Fruit fly (Drosophila melanogaster) whole organism, embryonic: ENCODE measurements around the gene CG12728.

Experiments
- CG10209 ChIP-seq: fragments of 200-800 bp; sonication (Bioruptor generic); optimal IDR thresholded peaks from 3 replicates; lab custom pipeline; 2017; ENCODE audit warnings: missing biosample characterization, mild to moderate bottlenecking, missing genetic modification characterization, missing genetic modification reagents
- CG10462 ChIP-seq: fragments of 200-800 bp; sonication (Bioruptor generic); optimal IDR thresholded peaks from 2 replicates; lab custom pipeline; 2016; ENCODE audit warnings: missing biosample characterization, missing genetic modification characterization
- CG12071 ChIP-seq: fragments of 200-800 bp; sonication (Bioruptor generic); optimal IDR thresholded peaks from 3 replicates; lab custom pipeline; 2018; ENCODE audit warnings: missing biosample characterization, mild to moderate bottlenecking, missing genetic modification characterization
- CG1233 ChIP-seq: fragments of 200-800 bp; sonication (Bioruptor generic); optimal IDR thresholded peaks from 4 replicates; lab custom pipeline; 2018; ENCODE audit warnings: missing biosample characterization, mild to moderate bottlenecking, missing genetic modification characterization
- CG14441 ChIP-seq: fragments of 200-800 bp; sonication (Bioruptor generic); IDR thresholded peaks from 2 replicates; pipeline ENCODE4 v1.3.6; 2022; ENCODE audit warnings: missing biosample characterization, missing genetic modification characterization
- CG1647 ChIP-seq: fragments of 200-800 bp; sonication (Bioruptor generic); optimal IDR thresholded peaks from 3 replicates; lab custom pipeline; 2016; ENCODE audit warnings: missing biosample characterization, missing genetic modification characterization
- CG17361 ChIP-seq: fragments of 200-800 bp; sonication (Bioruptor generic); IDR thresholded peaks from 3 replicates; pipeline ENCODE4 v1.3.6; 2022; ENCODE audit warnings: missing biosample characterization, missing genetic modification characterization
- CG17802 ChIP-seq: fragments of 200-800 bp; sonication (Bioruptor generic); optimal IDR thresholded peaks from 2 replicates; lab custom pipeline; 2018; ENCODE audit warnings: missing biosample characterization, mild to moderate bottlenecking, missing genetic modification characterization, moderate library complexity
- CG2199 ChIP-seq: fragments of 200-800 bp; sonication (Bioruptor generic); IDR thresholded peaks from 3 replicates; pipeline ENCODE4 v1.3.6; 2022; ENCODE audit warnings: missing biosample characterization, missing genetic modification characterization
- CG2889 ChIP-seq: fragments of 200-800 bp; sonication (Bioruptor generic); IDR thresholded peaks from 3 replicates; pipeline ENCODE4 v1.3.6; 2022; ENCODE audit warnings: missing biosample characterization, missing genetic modification characterization
- CG30431 ChIP-seq: fragments of 200-800 bp; sonication (Bioruptor generic); optimal IDR thresholded peaks from 2 replicates; lab custom pipeline; 2017; ENCODE audit warnings: missing biosample characterization, missing genetic modification characterization
- CG31388 ChIP-seq: fragments of 200-800 bp; sonication (Bioruptor generic); optimal IDR thresholded peaks from 2 replicates; lab custom pipeline; 2016; ENCODE audit warnings: missing biosample characterization, missing genetic modification characterization
- CG3407 ChIP-seq: fragments of 200-800 bp; sonication (Bioruptor generic); optimal IDR thresholded peaks from 2 replicates; lab custom pipeline; 2018; ENCODE audit warnings: missing biosample characterization, mild to moderate bottlenecking, missing genetic modification characterization
- CG34376 ChIP-seq: fragments of 200-800 bp; sonication (Bioruptor generic); optimal IDR thresholded peaks from 2 replicates; lab custom pipeline; 2018; ENCODE audit warnings: missing biosample characterization, mild to moderate bottlenecking, missing genetic modification characterization
- CG4282 ChIP-seq: fragments of 200-800 bp; sonication (Bioruptor generic); optimal IDR thresholded peaks from 2 replicates; lab custom pipeline; 2016; ENCODE audit warnings: missing biosample characterization, missing genetic modification characterization
- CG6765 ChIP-seq: fragments of 200-800 bp; sonication (Bioruptor generic); optimal IDR thresholded peaks from 3 replicates; lab custom pipeline; 2017; ENCODE audit warnings: missing biosample characterization, mild to moderate bottlenecking, missing genetic modification characterization
- CG8281 ChIP-seq: fragments of 200-800 bp; sonication (Bioruptor generic); optimal IDR thresholded peaks from 2 replicates; lab custom pipeline; 2018; ENCODE audit warnings: missing biosample characterization, mild to moderate bottlenecking, missing genetic modification characterization, moderate library complexity
- CkIIα-i1 ChIP-seq: fragments of 200-800 bp; sonication (Bioruptor generic); IDR thresholded peaks from 2 replicates; pipeline ENCODE4 v1.3.6; 2022; ENCODE audit warnings: missing biosample characterization, missing genetic modification characterization
- Dbx ChIP-seq: fragments of 200-800 bp; sonication (Bioruptor generic); IDR thresholded peaks from 3 replicates; pipeline ENCODE4 v1.3.6; 2022; ENCODE audit warnings: missing biosample characterization, missing genetic modification characterization
- Dek ChIP-seq: fragments of 200-800 bp; sonication (Bioruptor generic); optimal IDR thresholded peaks from 3 replicates; lab custom pipeline; 2019; ENCODE audit warnings: missing biosample characterization, mild to moderate bottlenecking, missing genetic modification characterization, moderate library complexity
- Doc3 ChIP-seq: fragments of 200-800 bp; sonication (Bioruptor generic); IDR thresholded peaks from 3 replicates; pipeline ENCODE4 v1.3.6; 2022; ENCODE audit warnings: missing biosample characterization, missing genetic modification characterization; ENCODE audit not compliant: partially characterized antibody
- Elba2 ChIP-seq: fragments of 200-800 bp; sonication (Bioruptor generic); optimal IDR thresholded peaks from 3 replicates; lab custom pipeline; 2016; ENCODE audit warnings: missing biosample characterization, missing genetic modification characterization
- Hr39 ChIP-seq: fragments of >200 bp; optimal IDR thresholded peaks from 2 replicates; lab custom pipeline; 2017
- Hr51 ChIP-seq, 2 experiments: fragments of 200-800 bp; sonication (Bioruptor generic); optimal IDR thresholded peaks; 2 replicates in 1 of 2; 3 replicates in 1 of 2; lab custom pipeline; 2016 to 2018; ENCODE audit warnings: missing biosample characterization in 2 of 2, missing genetic modification characterization in 2 of 2, mild to moderate bottlenecking in 1 of 2, moderate library complexity in 1 of 2
- Neu2 ChIP-seq: fragments of 200-800 bp; sonication (Bioruptor generic); optimal IDR thresholded peaks from 3 replicates; lab custom pipeline; 2016; ENCODE audit warnings: missing biosample characterization, missing genetic modification characterization, borderline replicate concordance
- Nf-YA ChIP-seq: fragments of 200-800 bp; sonication (Bioruptor generic); IDR thresholded peaks from 2 replicates; pipeline ENCODE4 v1.3.6; 2022; ENCODE audit warnings: missing biosample characterization, missing genetic modification characterization
- Optix ChIP-seq: fragments of 200-800 bp; sonication (Bioruptor generic); IDR thresholded peaks from 3 replicates; pipeline ENCODE4 v1.3.6; 2022; ENCODE audit warnings: missing biosample characterization, missing genetic modification characterization
- Pdp1 ChIP-seq, 2 experiments: fragments of 200-800 bp; sonication (Bioruptor generic); optimal IDR thresholded peaks; 3 replicates each; lab custom pipeline; 2016; ENCODE audit warnings: missing biosample characterization in 2 of 2, missing genetic modification characterization in 2 of 2, mild to moderate bottlenecking in 1 of 2, moderate library complexity in 1 of 2
- Six4 ChIP-seq: fragments of 200-800 bp; sonication (Bioruptor generic); optimal IDR thresholded peaks from 2 replicates; lab custom pipeline; 2016; ENCODE audit warnings: missing biosample characterization, missing genetic modification characterization
- chinmo ChIP-seq: fragments of 200-800 bp; sonication (Bioruptor generic); IDR thresholded peaks from 4 replicates; pipeline ENCODE4 v1.3.6; 2022; ENCODE audit warnings: missing biosample characterization, missing genetic modification characterization; ENCODE audit not compliant: partially characterized antibody
- crc ChIP-seq: fragments of 200-800 bp; sonication (Bioruptor generic); optimal IDR thresholded peaks from 2 replicates; lab custom pipeline; 2016; ENCODE audit warnings: missing biosample characterization, missing genetic modification characterization
- dmrt11E ChIP-seq: fragments of 200-800 bp; sonication (Bioruptor generic); optimal IDR thresholded peaks from 3 replicates; lab custom pipeline; 2018; ENCODE audit warnings: missing biosample characterization, mild to moderate bottlenecking, missing genetic modification characterization, moderate library complexity
- dpn ChIP-seq, 2 experiments: fragments of 200-800 bp; sonication (Bioruptor generic); optimal IDR thresholded peaks; 3 replicates each; lab custom pipeline; 2016; ENCODE audit warnings: missing biosample characterization in 2 of 2, missing genetic modification characterization in 2 of 2
- fd102C ChIP-seq: fragments of 200-800 bp; sonication (Bioruptor generic); optimal IDR thresholded peaks from 2 replicates; lab custom pipeline; 2018; ENCODE audit warnings: missing biosample characterization, mild to moderate bottlenecking, missing genetic modification characterization, moderate library complexity
- fu2 ChIP-seq: fragments of 200-800 bp; sonication (Bioruptor generic); optimal IDR thresholded peaks from 2 replicates; lab custom pipeline; 2016; ENCODE audit warnings: missing biosample characterization, missing genetic modification characterization
- gcm ChIP-seq: fragments of 200-800 bp; sonication (Bioruptor generic); optimal IDR thresholded peaks from 2 replicates; lab custom pipeline; 2019; ENCODE audit warnings: missing biosample characterization, mild to moderate bottlenecking, missing genetic modification characterization, moderate library complexity
- gro ChIP-seq: fragments of 200-800 bp; sonication (Bioruptor generic); optimal IDR thresholded peaks from 2 replicates; lab custom pipeline; 2016; ENCODE audit warnings: missing biosample characterization, missing genetic modification characterization
- h ChIP-seq: fragments of >200 bp; optimal IDR thresholded peaks from 2 replicates; lab custom pipeline; 2017
- knrl ChIP-seq: fragments of 200-800 bp; sonication (Bioruptor generic); IDR thresholded peaks from 3 replicates; pipeline ENCODE4 v1.3.6; 2022; ENCODE audit warnings: missing biosample characterization, missing genetic modification characterization; ENCODE audit not compliant: partially characterized antibody
- maf-S ChIP-seq: fragments of 200-800 bp; sonication (Bioruptor generic); optimal IDR thresholded peaks from 2 replicates; lab custom pipeline; 2016; ENCODE audit warnings: missing biosample characterization, missing genetic modification characterization
- nmo ChIP-seq: fragments of 200-800 bp; sonication (Bioruptor generic); optimal IDR thresholded peaks from 2 replicates; lab custom pipeline; 2018; ENCODE audit warnings: missing biosample characterization, mild to moderate bottlenecking, missing genetic modification characterization, moderate library complexity
- pb ChIP-seq: fragments of 200-800 bp; sonication (Bioruptor generic); optimal IDR thresholded peaks from 3 replicates; lab custom pipeline; 2016; ENCODE audit warnings: missing biosample characterization, missing genetic modification characterization
- pnt ChIP-seq: fragments of 200-800 bp; sonication (Bioruptor generic); optimal IDR thresholded peaks from 3 replicates; lab custom pipeline; 2016; ENCODE audit warnings: missing biosample characterization, missing genetic modification characterization
- ranshi ChIP-seq: fragments of 200-800 bp; sonication (Bioruptor generic); IDR thresholded peaks from 2 replicates; pipeline ENCODE4 v1.3.6; 2022; ENCODE audit warnings: missing biosample characterization, missing genetic modification characterization
- sc ChIP-seq, 3 experiments: fragments of >200 bp in 2 of 3; fragments of 200-800 bp in 1 of 3; sonication (Bioruptor generic) in 1 of 3; optimal IDR thresholded peaks; 2 replicates in 2 of 3; 3 replicates in 1 of 3; lab custom pipeline; 2017; ENCODE audit warnings: mild to moderate bottlenecking in 1 of 3, missing biosample characterization in 1 of 3, missing genetic modification characterization in 1 of 3, missing genetic modification reagents in 1 of 3
- slbo ChIP-seq: fragments of 200-800 bp; sonication (Bioruptor generic); IDR thresholded peaks from 2 replicates; pipeline ENCODE4 v1.3.6; 2022; ENCODE audit warnings: missing biosample characterization, missing genetic modification characterization
- sqz ChIP-seq: fragments of 200-800 bp; sonication (Bioruptor generic); optimal IDR thresholded peaks from 3 replicates; lab custom pipeline; 2018; ENCODE audit warnings: missing biosample characterization, mild to moderate bottlenecking, missing genetic modification characterization
- sug ChIP-seq: fragments of 200-800 bp; optimal IDR thresholded peaks from 2 replicates; lab custom pipeline; 2019; ENCODE audit warnings: missing biosample characterization, mild to moderate bottlenecking, missing genetic modification characterization, moderate library complexity
- tup ChIP-seq: fragments of 200-800 bp; sonication (Bioruptor generic); optimal IDR thresholded peaks from 2 replicates; lab custom pipeline; 2016; ENCODE audit warnings: missing biosample characterization, mild to moderate bottlenecking, missing genetic modification characterization, moderate library complexity
- twi ChIP-seq: fragments of 200-800 bp; optimal IDR thresholded peaks from 2 replicates; lab custom pipeline; 2019; ENCODE audit warnings: missing biosample characterization, mild to moderate bottlenecking, missing genetic modification characterization, moderate library complexity
- vfl ChIP-seq: fragments of 200-800 bp; sonication (Bioruptor generic); optimal IDR thresholded peaks from 2 replicates; lab custom pipeline; 2016; ENCODE audit warnings: missing biosample characterization, missing genetic modification characterization

CG12728 gene

DNA sequence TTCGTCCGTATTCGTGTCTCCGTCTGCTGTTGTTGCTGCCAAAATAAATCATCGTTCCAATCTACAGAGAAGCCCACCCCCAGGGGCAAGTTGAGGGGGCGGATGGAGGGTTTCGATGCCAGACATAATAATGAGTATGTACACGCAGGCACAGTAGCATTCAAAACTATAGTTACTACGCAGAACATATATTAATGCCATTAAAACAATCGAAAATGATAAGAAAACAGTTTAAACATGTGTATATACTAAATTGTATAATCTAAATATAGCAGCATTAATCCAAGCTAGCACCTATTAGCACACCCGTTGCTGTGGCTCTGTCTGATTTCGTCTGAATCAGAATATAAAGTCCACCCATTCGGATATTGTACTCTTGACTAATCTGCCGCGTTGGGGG is 38.5 kb downstream of the CG12728 start (continued):
- TF ChIP-seq CG17361 (peak; percentile 65), Pdp1 (GFP tag; optimal IDR thresholded peaks at IDR 0.05; lab: Kevin White, UChicago) (peak; percentile 65 to 80), gro (GFP tag; lab: Kevin White, UChicago) (peak; percentile 64), chinmo (GFP tag; lab: Robert Waterston, UW) (no peak), Optix (peak; percentile 50; the same call in 1 of the 3 replicates), CG12071 (GFP tag; lab: Kevin White, UChicago) (peak; percentile 78), fu2 (GFP tag; lab: Kevin White, UChicago) (peak; percentile 4), Six4 (GFP tag; lab: Kevin White, UChicago) (peak; percentile 34), CG1647 (GFP tag; lab: Kevin White, UChicago) (peak; percentile 15), CG10209 (GFP tag; lab: Kevin White, UChicago) (peak; percentile 66), CG30431 (GFP tag; lab: Kevin White, UChicago) (no peak), h (lab: Kevin White, UChicago) (no peak), tup (peak; percentile 36), Dek (tag; lab: Kevin White, UChicago) (peak; percentile 73), CG4282 (GFP tag; lab: Kevin White, UChicago) (no peak), CG10462 (GFP tag; lab: Kevin White, UChicago) (no peak), CG1233 (GFP tag; lab: Kevin White, UChicago) (peak; percentile 53), ranshi (GFP tag; lab: Robert Waterston, UW) (peak; percentile 81), CkIIα-i1 (GFP tag; lab: Robert Waterston, UW) (no peak), nmo (GFP tag; lab: Kevin White, UChicago) (peak; percentile 70), CG17802 (tag; lab: Kevin White, UChicago) (no peak), CG14441 (GFP tag; lab: Robert Waterston, UW) (peak; percentile 82), Neu2 (GFP tag; lab: Kevin White, UChicago) (no peak), Hr51 (GFP tag; optimal IDR thresholded peaks at IDR 0.05; lab: Kevin White, UChicago) (peak; percentile 6 to 79), sug (tag; lab: Kevin White, UChicago) (peak; percentile 76), Doc3 (GFP tag; lab: Robert Waterston, UW) (no peak), maf-S (GFP tag; lab: Kevin White, UChicago) (peak; percentile 29), sc (optimal IDR thresholded peaks at IDR 0.05; lab: Kevin White, UChicago) (no peak), sc (GFP tag; optimal IDR thresholded peaks at IDR 0.05; lab: Kevin White, UChicago) (peak; percentile 12), vfl (GFP tag; lab: Kevin White, UChicago) (peak; percentile 15), sqz (peak; percentile 16), fd102C (GFP tag; lab: Kevin White, UChicago) (no peak), CG31388 (GFP tag; lab: Kevin White, UChicago) (no peak), crc (GFP tag; lab: Kevin White, UChicago) (peak; percentile 31), CG2199 (no peak), CG8281 (peak; percentile 46), CG2889 (GFP tag; lab: Robert Waterston, UW) (peak; percentile 72; the same call in 2 of the 3 replicates), dmrt11E (tag; lab: Kevin White, UChicago) (peak; percentile 5), Elba2 (GFP tag; lab: Kevin White, UChicago) (no peak), pb (GFP tag; lab: Kevin White, UChicago) (no peak), slbo (GFP tag; lab: Robert Waterston, UW) (peak; percentile 89), Dbx (GFP tag; lab: Robert Waterston, UW) (peak; percentile 89), CG6765 (GFP tag; lab: Kevin White, UChicago) (peak; percentile 55), knrl (no peak), pnt (GFP tag; lab: Kevin White, UChicago) (peak; percentile 40), twi (tag; lab: Kevin White, UChicago) (peak; percentile 19), dpn (GFP tag; optimal IDR thresholded peaks at IDR 0.05; lab: Kevin White, UChicago) (peak; percentile 69 to 72), gcm (GFP tag; lab: Kevin White, UChicago) (peak; percentile 22), CG34376 (GFP tag; lab: Kevin White, UChicago) (peak; percentile 73), Hr39 (lab: Kevin White, UChicago) (no peak), CG3407 (GFP tag; lab: Kevin White, UChicago) (peak; percentile 12), Nf-YA (GFP tag; lab: Robert Waterston, UW) (peak; percentile 39; the same call in 1 of the 2 replicates)
